Fruit fly (Drosophila melanogaster): ENCODE data around the gene CG14326.

The CG14326 gene

DNA sequence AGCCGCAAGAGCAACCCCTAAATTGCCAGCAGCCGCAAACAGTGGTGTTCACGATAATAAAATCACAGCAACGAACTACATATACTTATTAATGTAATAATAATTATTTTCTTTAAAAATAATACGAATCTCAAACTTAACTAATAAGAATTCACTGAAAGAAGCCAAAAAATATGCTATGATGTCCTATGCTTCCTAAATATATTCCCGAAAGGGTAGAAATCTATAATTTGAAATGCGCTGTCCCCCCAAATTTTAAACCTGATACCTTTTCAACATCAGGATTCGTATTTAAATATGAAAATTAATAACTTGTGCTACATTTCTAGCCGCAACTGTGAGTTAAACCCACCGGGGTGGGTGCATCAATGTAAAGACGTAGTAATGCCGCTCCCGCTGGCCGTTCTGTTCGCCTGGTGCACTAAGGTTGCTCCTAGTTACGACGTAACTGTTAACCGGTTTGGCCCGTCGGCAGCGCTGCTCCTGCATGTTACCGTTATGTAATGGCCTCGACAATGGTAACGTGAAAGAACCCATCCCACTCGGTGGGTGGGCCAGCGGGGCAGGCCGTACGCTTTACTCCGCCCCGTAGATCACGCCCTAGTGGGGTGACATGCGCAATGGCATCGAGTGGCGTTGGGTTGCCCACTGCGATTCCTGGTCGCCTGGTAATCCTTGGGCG, 14.6 kb upstream of the CG14326 start:
- TF ChIP-seq CG8478 (optimal IDR thresholded peaks at IDR 0.05), result no peak
- TF ChIP-seq psq (optimal IDR thresholded peaks at IDR 0.05), result no peak
- no peak for TF ChIP-seq pan (optimal IDR thresholded peaks at IDR 0.05)
- TF ChIP-seq Dll (optimal IDR thresholded peaks at IDR 0.05), result no peak
- no peak for TF ChIP-seq usp (GFP tag; optimal IDR thresholded peaks at IDR 0.05)
- TF ChIP-seq EcR (GFP tag; optimal IDR thresholded peaks at IDR 0.05), result no peak

dm6 chr3R:17604880-17605667, 13.8 kb upstream of the CG14326 start:
- TF ChIP-seq psq (optimal IDR thresholded peaks at IDR 0.05), result no peak
- no peak for TF ChIP-seq pan (optimal IDR thresholded peaks at IDR 0.05)
- TF ChIP-seq CG8478 (optimal IDR thresholded peaks at IDR 0.05), result no peak
- no peak for TF ChIP-seq EcR (GFP tag; optimal IDR thresholded peaks at IDR 0.05)
- TF ChIP-seq Dll (optimal IDR thresholded peaks at IDR 0.05), result no peak
- no peak for TF ChIP-seq usp (GFP tag; optimal IDR thresholded peaks at IDR 0.05)

DNA sequence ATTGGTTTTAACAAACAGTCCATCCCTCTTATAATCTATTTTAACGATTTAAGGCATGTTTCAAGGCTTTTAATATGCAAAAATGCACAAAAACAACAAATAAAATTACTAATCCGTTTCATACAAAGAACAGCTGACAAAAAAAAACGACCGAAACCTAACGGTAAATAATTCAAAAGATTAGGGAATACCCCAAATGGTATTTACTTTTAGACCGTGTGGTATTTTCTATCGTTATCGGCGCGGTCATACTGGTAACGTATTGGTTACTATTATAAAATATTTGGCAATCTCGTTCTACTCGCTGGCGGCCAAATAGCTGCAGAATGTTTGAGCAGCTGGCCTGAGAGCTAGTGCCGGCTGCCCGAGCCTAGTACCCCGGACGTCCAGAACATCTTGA, 13.0 kb upstream of the CG14326 start, which contains the start of gene sll:
TSS of gene sll (plus strand) at position 235 of the 400 bp plus-strand sequence.
- TF ChIP-seq psq (optimal IDR thresholded peaks at IDR 0.05), result no peak
- no peak for TF ChIP-seq pan (optimal IDR thresholded peaks at IDR 0.05)
- TF ChIP-seq Dll (optimal IDR thresholded peaks at IDR 0.05), result no peak
- no peak for TF ChIP-seq usp (GFP tag; optimal IDR thresholded peaks at IDR 0.05)
- TF ChIP-seq EcR (GFP tag; optimal IDR thresholded peaks at IDR 0.05), result no peak
- no peak for TF ChIP-seq CG8478 (optimal IDR thresholded peaks at IDR 0.05)

DNA sequence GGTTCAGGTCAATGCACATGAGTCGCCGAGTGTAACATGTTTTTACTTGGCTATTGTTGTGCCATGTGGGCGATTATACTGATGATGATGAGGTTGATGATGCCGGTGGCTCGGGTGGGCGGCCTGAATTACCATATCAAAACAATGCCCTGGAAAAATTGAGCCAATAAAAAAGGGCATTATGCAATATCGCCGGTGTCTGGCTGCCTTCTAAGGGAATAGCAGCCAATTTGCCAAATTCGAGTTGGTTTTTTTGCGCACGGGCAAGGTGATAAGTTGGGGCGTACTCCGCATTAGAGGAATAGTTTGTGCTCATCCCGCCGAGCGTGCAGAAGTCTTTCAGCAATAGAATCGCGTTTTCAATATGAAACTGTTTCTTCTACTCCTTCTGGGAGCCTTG, 9.8 kb upstream of the CG14326 start, which contains the start of gene CG14329:
TSS of gene CG14329 (plus strand) at position 301 of the 400 bp plus-strand sequence.
- TF ChIP-seq Dll (optimal IDR thresholded peaks at IDR 0.05) (no peak), CG8478 (optimal IDR thresholded peaks at IDR 0.05) (no peak), psq (optimal IDR thresholded peaks at IDR 0.05) (no peak), usp (GFP tag; optimal IDR thresholded peaks at IDR 0.05) (no peak), pan (optimal IDR thresholded peaks at IDR 0.05) (no peak), EcR (GFP tag; optimal IDR thresholded peaks at IDR 0.05) (no peak)

dm6 chr3R:17611411-17611810, 7.5 kb upstream of the CG14326 start, which contains the start of gene Edg91:
TSS of gene Edg91 (minus strand) at chr3R:17611511.
- no peak for TF ChIP-seq pan (optimal IDR thresholded peaks at IDR 0.05)
- no peak for TF ChIP-seq EcR (GFP tag; optimal IDR thresholded peaks at IDR 0.05)
- TF ChIP-seq usp (GFP tag; optimal IDR thresholded peaks at IDR 0.05), result no peak
- TF ChIP-seq CG8478 (optimal IDR thresholded peaks at IDR 0.05), result no peak
- TF ChIP-seq psq (optimal IDR thresholded peaks at IDR 0.05), result no peak
- no peak for TF ChIP-seq Dll (optimal IDR thresholded peaks at IDR 0.05)

dm6 chr3R:17611836-17612235, 7.1 kb upstream of the CG14326 start:
- no peak for TF ChIP-seq CG8478 (optimal IDR thresholded peaks at IDR 0.05)
- TF ChIP-seq pan (optimal IDR thresholded peaks at IDR 0.05), result no peak
- no peak for TF ChIP-seq EcR (GFP tag; optimal IDR thresholded peaks at IDR 0.05)
- TF ChIP-seq usp (GFP tag; optimal IDR thresholded peaks at IDR 0.05), result no peak
- TF ChIP-seq Dll (optimal IDR thresholded peaks at IDR 0.05), result no peak
- TF ChIP-seq psq (optimal IDR thresholded peaks at IDR 0.05), result no peak

DNA sequence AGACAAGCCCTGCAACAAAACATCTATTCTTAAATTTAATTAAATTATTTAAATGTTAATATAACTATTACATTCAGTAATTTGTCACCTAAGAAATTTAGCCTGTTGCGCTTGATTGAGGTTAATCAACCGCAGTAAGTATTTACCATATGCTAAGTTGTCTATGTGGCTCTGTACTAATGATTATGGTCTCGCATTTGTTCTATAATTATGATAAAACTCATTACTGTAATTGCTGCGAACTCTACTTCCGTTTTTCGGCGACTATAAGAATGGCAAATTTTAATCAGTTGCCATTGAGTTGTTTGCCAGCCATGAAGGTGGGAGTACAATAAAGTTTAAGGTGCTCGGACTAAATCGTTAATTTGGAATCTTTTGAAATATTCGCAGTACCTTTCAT, 6.3 kb upstream of the CG14326 start, which contains the start of gene CG34281:
TSS of gene CG34281 (plus strand) at position 301 of the 400 bp plus-strand sequence.
- TF ChIP-seq EcR (GFP tag; optimal IDR thresholded peaks at IDR 0.05) (no peak), psq (optimal IDR thresholded peaks at IDR 0.05) (no peak), CG8478 (optimal IDR thresholded peaks at IDR 0.05) (no peak), pan (optimal IDR thresholded peaks at IDR 0.05) (no peak)

- no peak for TF ChIP-seq psq (optimal IDR thresholded peaks at IDR 0.05)
- no peak for TF ChIP-seq EcR (GFP tag; optimal IDR thresholded peaks at IDR 0.05)
- TF ChIP-seq Dll (optimal IDR thresholded peaks at IDR 0.05), result no peak
- TF ChIP-seq pan (optimal IDR thresholded peaks at IDR 0.05), result no peak
Observed at dm6 chr3R:17613549-17613948, 5.4 kb upstream of the CG14326 start, which contains the start of gene CG14327. TSS of gene CG14327 (plus strand) at chr3R:17613709.

dm6 chr3R:17615076-17615475, 3.8 kb upstream of the CG14326 start:
- TF ChIP-seq usp (GFP tag; optimal IDR thresholded peaks at IDR 0.05), result no peak
- TF ChIP-seq pan (optimal IDR thresholded peaks at IDR 0.05), result no peak
- no peak for TF ChIP-seq psq (optimal IDR thresholded peaks at IDR 0.05)
- no peak for TF ChIP-seq EcR (GFP tag; optimal IDR thresholded peaks at IDR 0.05)
- TF ChIP-seq CG8478 (optimal IDR thresholded peaks at IDR 0.05), result no peak
- no peak for TF ChIP-seq Dll (optimal IDR thresholded peaks at IDR 0.05)

DNA sequence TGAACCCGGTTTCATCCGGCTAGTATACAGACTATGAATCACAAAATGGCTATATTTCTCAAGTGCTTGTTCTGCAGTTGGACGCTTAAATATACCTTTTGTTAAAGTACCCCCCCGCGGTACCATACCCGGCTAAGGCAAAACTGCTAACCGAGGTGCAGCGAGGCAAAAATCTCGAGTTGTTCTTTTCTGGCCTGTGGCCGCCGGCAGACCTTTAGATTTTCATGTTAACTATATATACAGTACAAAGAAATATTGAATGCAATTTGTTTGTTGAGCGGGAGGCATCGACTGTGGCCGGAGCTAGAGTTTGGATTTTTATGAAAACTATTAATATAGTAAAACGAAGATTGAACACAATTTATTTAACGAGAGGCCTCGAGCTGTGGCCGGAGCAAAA, 3.2 kb upstream of the CG14326 start:
- TF ChIP-seq usp (GFP tag; optimal IDR thresholded peaks at IDR 0.05), result no peak
- no peak for TF ChIP-seq psq (optimal IDR thresholded peaks at IDR 0.05)
- no peak for TF ChIP-seq pan (optimal IDR thresholded peaks at IDR 0.05)
- TF ChIP-seq Dll (optimal IDR thresholded peaks at IDR 0.05), result no peak
- no peak for TF ChIP-seq EcR (GFP tag; optimal IDR thresholded peaks at IDR 0.05)
- no peak for TF ChIP-seq CG8478 (optimal IDR thresholded peaks at IDR 0.05)

DNA sequence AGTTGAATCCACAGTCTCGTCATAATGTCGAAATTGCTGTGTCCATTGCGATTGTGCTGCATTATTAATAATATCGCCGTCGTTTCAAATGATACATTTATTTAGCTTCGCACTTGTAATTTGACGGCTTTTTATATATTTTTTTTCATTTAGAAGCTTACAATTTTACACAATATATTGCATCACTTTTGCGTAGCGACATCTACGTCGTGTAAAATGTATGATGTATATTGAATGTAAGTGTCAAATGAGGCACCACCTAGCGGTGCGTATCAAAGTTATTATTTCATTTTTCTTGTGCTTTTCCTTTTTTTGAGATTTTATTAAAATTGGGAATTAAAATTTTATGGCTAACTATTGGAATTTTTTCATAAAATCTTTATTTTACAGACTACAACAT, 2.4 kb upstream of the CG14326 start:
- no peak for TF ChIP-seq CG8478 (optimal IDR thresholded peaks at IDR 0.05)
- TF ChIP-seq pan (optimal IDR thresholded peaks at IDR 0.05), result no peak
- no peak for TF ChIP-seq Dll (optimal IDR thresholded peaks at IDR 0.05)
- no peak for TF ChIP-seq EcR (GFP tag; optimal IDR thresholded peaks at IDR 0.05)
- no peak for TF ChIP-seq usp (GFP tag; optimal IDR thresholded peaks at IDR 0.05)
- no peak for TF ChIP-seq psq (optimal IDR thresholded peaks at IDR 0.05)
